Worm (Caenorhabditis elegans) whole organism, L1 larva: ENCODE results near the gene cthd-1.

Source experiments
- C34B4.2 ChIP-seq: sonication (generic microtip); optimal IDR thresholded peaks from 2 replicates; lab custom pipeline; 2017; ENCODE audit warnings: mild to moderate bottlenecking, missing genetic modification characterization, missing compliant biosample characterization
- alr-1 ChIP-seq: fragments of 200-800 bp; sonication (Bioruptor generic); optimal IDR thresholded peaks from 2 replicates; lab custom pipeline; 2018; ENCODE audit warnings: borderline replicate concordance, mild to moderate bottlenecking, missing genetic modification characterization, missing compliant biosample characterization
- ceh-63 ChIP-seq: fragments of 200-800 bp; sonication (Bioruptor generic); optimal IDR thresholded peaks from 2 replicates; lab custom pipeline; 2018; ENCODE audit warnings: mild to moderate bottlenecking, missing genetic modification characterization, missing compliant biosample characterization
- ceh-8 ChIP-seq: fragments of 200-800 bp; sonication (Bioruptor generic); optimal IDR thresholded peaks from 2 replicates; lab custom pipeline; 2018; ENCODE audit warnings: mild to moderate bottlenecking, missing genetic modification characterization, moderate library complexity, missing compliant biosample characterization
- ceh-90 ChIP-seq: sonication (generic microtip); optimal IDR thresholded peaks from 2 replicates; lab custom pipeline; 2016; ENCODE audit warnings: missing genetic modification characterization, missing compliant biosample characterization
- dsc-1 ChIP-seq: sonication (generic microtip); optimal IDR thresholded peaks from 2 replicates; lab custom pipeline; 2016; ENCODE audit warnings: mild to moderate bottlenecking, missing genetic modification characterization, missing compliant biosample characterization
- efl-1 ChIP-seq, 4 experiments: fragments of 150-350 bp; optimal IDR thresholded peaks in 3 of 4; peaks in 1 of 4; 1 replicate in 1 of 4; 2 replicates in 3 of 4; lab custom pipeline; 2014; ENCODE audit warnings: missing biosample characterization in 2 of 4, missing genetic modification characterization in 2 of 4, missing genetic modification reagents in 2 of 4
- elt-2 ChIP-seq: sonication (generic microtip); optimal IDR thresholded peaks from 2 replicates; lab custom pipeline; 2016; ENCODE audit warnings: missing genetic modification characterization, mild to moderate bottlenecking, inconsistent platforms, missing compliant biosample characterization, missing genetic modification reagents
- elt-3 ChIP-seq, 6 experiments: fragments of 150-350 bp in 1 of 6; sonication (generic microtip); optimal IDR thresholded peaks; 2 replicates each; lab custom pipeline; 2017 to 2018; ENCODE audit warnings: missing biosample characterization in 6 of 6, missing genetic modification characterization in 6 of 6, inconsistent platforms in 1 of 6
- ets-5 ChIP-seq: fragments of 200-800 bp; sonication (Bioruptor generic); IDR thresholded peaks from 2 replicates; pipeline ENCODE4 v1.3.6; 2022; ENCODE audit warnings: missing genetic modification characterization, missing compliant biosample characterization
- isw-1 ChIP-seq: fragments of 200-800 bp; sonication (Bioruptor generic); IDR thresholded peaks from 2 replicates; pipeline ENCODE4 v1.3.6; 2022; ENCODE audit warnings: missing genetic modification characterization, missing compliant biosample characterization
- lin-35 ChIP-seq, 2 experiments: fragments of 150-350 bp; optimal IDR thresholded peaks; 2 replicates each; lab custom pipeline; 2014; ENCODE audit warnings: missing biosample characterization in 2 of 2, missing genetic modification characterization in 2 of 2, missing genetic modification reagents in 2 of 2
- mdl-1 ChIP-seq, 2 experiments: fragments of 150-350 bp; optimal IDR thresholded peaks; 2 replicates each; lab custom pipeline; 2014 to 2017; ENCODE audit warnings: missing biosample characterization in 2 of 2, missing genetic modification characterization in 2 of 2, inconsistent platforms in 1 of 2
- mef-2 ChIP-seq: fragments of 150-350 bp; optimal IDR thresholded peaks from 2 replicates; lab custom pipeline; 2014; ENCODE audit warnings: missing biosample characterization, missing genetic modification characterization
- mep-1 ChIP-seq: fragments of 150-350 bp; optimal IDR thresholded peaks from 2 replicates; lab custom pipeline; 2014; ENCODE audit warnings: missing biosample characterization, missing genetic modification characterization
- nhr-12 ChIP-seq: sonication (generic microtip); optimal IDR thresholded peaks from 2 replicates; lab custom pipeline; 2017; ENCODE audit warnings: missing biosample characterization, missing genetic modification characterization
- nhr-19 ChIP-seq: fragments of 200-800 bp; sonication (Bioruptor generic); conservative IDR thresholded peaks from 2 replicates; pipeline ENCODE4 v1.3.6; 2022; ENCODE audit warnings: missing genetic modification characterization, missing compliant biosample characterization
- nhr-20 ChIP-seq: sonication (generic microtip); optimal IDR thresholded peaks from 2 replicates; lab custom pipeline; 2016; ENCODE audit warnings: mild to moderate bottlenecking, missing genetic modification characterization, missing compliant biosample characterization
- nhr-237 ChIP-seq: fragments of 150-350 bp; optimal IDR thresholded peaks from 2 replicates; lab custom pipeline; 2014; ENCODE audit warnings: missing biosample characterization, missing genetic modification characterization
- nhr-71 ChIP-seq: sonication (generic microtip); optimal IDR thresholded peaks from 2 replicates; lab custom pipeline; 2016; ENCODE audit warnings: mild to moderate bottlenecking, missing genetic modification characterization, moderate library complexity, missing compliant biosample characterization
- nhr-84 ChIP-seq: sonication (generic microtip); optimal IDR thresholded peaks from 2 replicates; lab custom pipeline; 2017; ENCODE audit warnings: missing biosample characterization, missing genetic modification characterization
- nhr-90 ChIP-seq: sonication (generic microtip); optimal IDR thresholded peaks from 2 replicates; lab custom pipeline; 2016; ENCODE audit warnings: mild to moderate bottlenecking, missing genetic modification characterization, missing compliant biosample characterization; ENCODE audit not compliant: poor library complexity
- skn-1 ChIP-seq: fragments of 150-350 bp; optimal IDR thresholded peaks from 2 replicates; lab custom pipeline; 2014; ENCODE audit warnings: missing biosample characterization, missing genetic modification characterization
- snpc-4 ChIP-seq: fragments of 150-350 bp; optimal IDR thresholded peaks from 2 replicates; lab custom pipeline; 2014; ENCODE audit warnings: missing biosample characterization, missing genetic modification characterization
- swsn-7 ChIP-seq: sonication (generic microtip); optimal IDR thresholded peaks from 2 replicates; lab custom pipeline; 2016; ENCODE audit warnings: missing genetic modification characterization, missing compliant biosample characterization
- tbx-2 ChIP-seq: sonication (generic microtip); optimal IDR thresholded peaks from 2 replicates; lab custom pipeline; 2016; ENCODE audit warnings: missing genetic modification characterization, missing compliant biosample characterization
- unc-30 ChIP-seq: sonication (generic microtip); optimal IDR thresholded peaks from 2 replicates; lab custom pipeline; 2017; ENCODE audit warnings: missing biosample characterization, missing genetic modification characterization
- unc-62 ChIP-seq: fragments of 150-350 bp; optimal IDR thresholded peaks from 2 replicates; lab custom pipeline; 2014; ENCODE audit warnings: missing biosample characterization, missing genetic modification reagents, missing genetic modification characterization
- vab-15 ChIP-seq: sonication (generic microtip); optimal IDR thresholded peaks from 2 replicates; lab custom pipeline; 2017; ENCODE audit warnings: missing genotype, mild to moderate bottlenecking, missing genetic modification characterization, missing compliant biosample characterization
- zag-1 ChIP-seq: fragments of 150-350 bp; optimal IDR thresholded peaks from 2 replicates; lab custom pipeline; 2014; ENCODE audit warnings: missing biosample characterization, missing genetic modification characterization
- zip-4 ChIP-seq: fragments of 200-800 bp; sonication (Bioruptor generic); optimal IDR thresholded peaks from 2 replicates; lab custom pipeline; 2018; ENCODE audit warnings: mild to moderate bottlenecking, missing genetic modification characterization, moderate library complexity, missing compliant biosample characterization
- ztf-4 ChIP-seq: fragments of 150-350 bp; optimal IDR thresholded peaks from 2 replicates; lab custom pipeline; 2014; ENCODE audit warnings: missing biosample characterization, missing genetic modification characterization

The cthd-1 gene

DNA sequence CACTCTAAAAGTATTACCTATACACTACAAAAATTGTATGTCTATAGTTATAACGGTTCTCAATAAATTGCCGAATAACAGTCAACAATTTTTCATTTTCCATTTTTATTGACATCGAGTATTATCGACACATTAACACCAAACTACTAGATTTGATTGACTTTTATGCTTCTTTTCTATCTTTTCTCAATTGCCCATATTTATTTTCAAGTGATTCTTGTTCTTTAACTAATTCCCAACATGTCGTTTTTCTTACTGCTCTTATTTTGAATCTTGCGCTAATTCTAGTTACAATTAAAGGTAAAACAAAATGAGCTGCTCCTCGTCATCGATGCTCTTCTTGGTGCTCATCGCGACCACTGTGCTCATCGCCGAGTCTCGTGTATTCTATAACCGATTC lies at the start of gene cthd-1:
cthd-1 (plus strand) TSS at position 301 of the 400 bp plus-strand sequence.
- no peak for TF ChIP-seq nhr-20 (tag; lab: Kevin White, UChicago)
- no peak for TF ChIP-seq unc-30 (tag; lab: Kevin White, UChicago)
- no peak for TF ChIP-seq nhr-90
- no peak for TF ChIP-seq nhr-19 (GFP tag; lab: Robert Waterston, UW)
- no peak for TF ChIP-seq zag-1
- no peak for TF ChIP-seq isw-1
- TF ChIP-seq dsc-1 (tag; lab: Kevin White, UChicago), result no peak
- no peak for TF ChIP-seq mep-1 (tag; lab: Kevin White, UChicago)
- TF ChIP-seq snpc-4 (tag; lab: Kevin White, UChicago), result no peak
- TF ChIP-seq swsn-7, result no peak
- TF ChIP-seq unc-62 (GFP tag; lab: Kevin White, UChicago), result no peak
- TF ChIP-seq skn-1 (tag; lab: Kevin White, UChicago), result no peak
- no peak for TF ChIP-seq lin-35 (GFP tag; optimal IDR thresholded peaks at IDR 0.05; lab: Kevin White, UChicago)
- TF ChIP-seq mdl-1 (tag; optimal IDR thresholded peaks at IDR 0.05; lab: Kevin White, UChicago), result no peak
- no peak for TF ChIP-seq zip-4
- TF ChIP-seq ets-5, result no peak
- no peak for TF ChIP-seq efl-1 (optimal IDR thresholded peaks at IDR 0.05; lab: Kevin White, UChicago)
- no peak for TF ChIP-seq efl-1 (GFP tag; optimal IDR thresholded peaks at IDR 0.05 in 1 of 2; lab: Kevin White, UChicago)
- no peak for TF ChIP-seq C34B4.2 (tag; lab: Kevin White, UChicago)

DNA sequence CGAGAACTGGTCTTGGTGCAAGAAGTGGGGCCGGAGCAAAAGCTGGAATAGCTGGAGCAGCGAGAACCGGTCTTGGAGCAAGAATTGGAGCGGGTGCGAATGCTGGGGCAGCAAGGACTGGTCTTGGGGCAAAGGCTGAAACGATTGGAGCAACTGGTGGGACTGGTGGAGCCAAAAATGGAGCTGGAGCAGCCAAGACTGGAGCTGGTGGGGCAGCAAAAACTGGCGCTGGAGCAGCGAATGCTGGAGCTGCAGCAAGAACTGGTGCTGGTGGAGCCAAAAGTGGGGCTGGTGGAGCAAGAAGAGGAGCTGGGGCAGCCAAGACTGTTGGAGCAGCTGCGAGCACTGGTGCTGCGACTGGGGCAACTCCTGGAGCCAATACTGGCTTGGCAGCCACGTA lies 49.5 kb upstream of the cthd-1 start:
- TF ChIP-seq ceh-8 (GFP tag; lab: Kevin White, UChicago) (peak; percentile 15), mef-2 (tag; lab: Kevin White, UChicago) (no peak)

DNA sequence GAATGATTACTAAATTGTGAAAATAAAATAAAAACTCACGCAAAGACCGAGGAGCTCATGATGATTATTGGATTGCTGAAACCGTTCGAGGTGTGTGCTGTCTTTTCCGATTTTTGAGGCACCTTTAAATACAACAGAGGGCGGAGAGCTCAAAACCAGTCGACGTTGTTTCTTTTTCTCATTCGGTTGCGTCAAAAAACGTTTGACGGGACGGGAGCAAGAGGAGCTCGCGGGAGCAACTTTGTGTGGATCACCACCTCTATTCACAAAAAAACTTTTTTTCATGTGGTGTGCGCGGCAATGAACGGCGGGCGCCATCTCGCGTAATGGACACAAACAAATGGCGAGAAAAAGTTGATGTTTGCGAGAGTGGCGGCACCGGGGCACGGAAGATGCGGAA lies 49.0 kb upstream of the cthd-1 start, which contains the start of gene idpc-3:
idpc-3 (minus strand) TSS at position 101 of the 400 bp plus-strand sequence.
- TF ChIP-seq vab-15 (tag; lab: Kevin White, UChicago), result no peak
- no peak for TF ChIP-seq elt-3 (tag; optimal IDR thresholded peaks at IDR 0.05; lab: Kevin White, UChicago)
- TF ChIP-seq nhr-71 (tag; lab: Kevin White, UChicago), result no peak
- TF ChIP-seq nhr-237, result no peak
- TF ChIP-seq efl-1 (optimal IDR thresholded peaks at IDR 0.05; lab: Kevin White, UChicago), result no peak
- TF ChIP-seq efl-1 (GFP tag; optimal IDR thresholded peaks at IDR 0.05 in 1 of 2; lab: Kevin White, UChicago), result peak in 1 of 2 experiments; percentile 21
- TF ChIP-seq ceh-63, result no peak

DNA sequence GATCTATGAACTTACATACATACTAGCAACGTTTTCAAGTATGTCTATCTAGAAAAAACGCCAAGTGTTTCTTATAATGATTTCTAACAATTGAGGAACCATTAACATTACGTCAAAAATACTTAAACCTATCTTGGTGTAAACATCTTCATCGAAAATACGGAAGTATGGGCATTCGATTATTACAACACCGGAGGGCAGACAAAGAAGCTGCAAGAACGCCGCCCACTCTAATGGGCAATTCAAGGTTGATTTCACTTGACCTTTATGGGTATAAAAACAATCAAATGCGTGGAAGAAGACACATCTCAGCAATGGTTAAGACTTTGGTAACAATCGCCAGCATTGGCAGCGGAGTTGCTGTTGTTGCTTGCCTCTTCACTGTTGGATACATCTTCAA lies 48.4 kb upstream of the cthd-1 start, which contains the start of gene col-146:
col-146 (plus strand) TSS at position 301 of the 400 bp plus-strand sequence.
- TF ChIP-seq nhr-84, result no peak
- TF ChIP-seq nhr-12 (tag; lab: Kevin White, UChicago), result no peak
- TF ChIP-seq C34B4.2 (tag; lab: Kevin White, UChicago), result no peak
- TF ChIP-seq mdl-1 (tag; optimal IDR thresholded peaks at IDR 0.05; lab: Kevin White, UChicago), result no peak
- no peak for TF ChIP-seq swsn-7
- TF ChIP-seq nhr-19 (GFP tag; lab: Robert Waterston, UW), result no peak
- TF ChIP-seq isw-1, result no peak

DNA sequence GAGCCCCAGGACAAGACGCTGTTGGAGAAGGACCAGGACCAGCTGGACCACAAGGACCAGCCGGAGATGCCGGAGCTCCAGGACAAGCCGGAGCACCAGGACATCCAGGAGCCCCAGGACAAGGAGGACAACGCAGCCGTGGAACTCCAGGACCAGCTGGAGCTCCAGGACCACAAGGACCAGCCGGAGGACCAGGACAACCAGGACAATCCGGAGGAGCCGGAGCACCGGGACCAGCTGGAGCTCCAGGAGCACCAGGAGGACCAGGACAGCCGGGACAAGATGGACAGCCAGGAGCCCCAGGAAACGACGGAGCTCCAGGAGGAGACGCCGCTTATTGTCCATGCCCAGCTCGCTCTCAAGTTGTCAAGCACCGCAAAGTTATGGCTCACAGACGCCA lies 47.5 kb upstream of the cthd-1 start:
- TF ChIP-seq ceh-90 (tag; lab: Kevin White, UChicago) (no peak), elt-3 (tag; optimal IDR thresholded peaks at IDR 0.05; lab: Kevin White, UChicago) (no peak), ztf-4 (tag; lab: Kevin White, UChicago) (no peak), efl-1 (optimal IDR thresholded peaks at IDR 0.05; lab: Kevin White, UChicago) (no peak), efl-1 (GFP tag; optimal IDR thresholded peaks at IDR 0.05 in 1 of 2; lab: Kevin White, UChicago) (no peak), elt-2 (tag; lab: Kevin White, UChicago) (no peak), nhr-90 (no peak), alr-1 (tag; lab: Kevin White, UChicago) (no peak), tbx-2 (tag; lab: Kevin White, UChicago) (no peak), nhr-20 (tag; lab: Kevin White, UChicago) (no peak)
